Fruit fly (Drosophila melanogaster) whole organism: Measurements from ENCODE around the gene CG6051.

Experiments
- CG8478 ChIP-seq: fragments of >200 bp; optimal IDR thresholded peaks from 2 replicates; lab custom pipeline; 2018; ENCODE audit warnings: inconsistent platforms
- pan ChIP-seq: fragments of >200 bp; optimal IDR thresholded peaks from 2 replicates; lab custom pipeline; 2017

DNA sequence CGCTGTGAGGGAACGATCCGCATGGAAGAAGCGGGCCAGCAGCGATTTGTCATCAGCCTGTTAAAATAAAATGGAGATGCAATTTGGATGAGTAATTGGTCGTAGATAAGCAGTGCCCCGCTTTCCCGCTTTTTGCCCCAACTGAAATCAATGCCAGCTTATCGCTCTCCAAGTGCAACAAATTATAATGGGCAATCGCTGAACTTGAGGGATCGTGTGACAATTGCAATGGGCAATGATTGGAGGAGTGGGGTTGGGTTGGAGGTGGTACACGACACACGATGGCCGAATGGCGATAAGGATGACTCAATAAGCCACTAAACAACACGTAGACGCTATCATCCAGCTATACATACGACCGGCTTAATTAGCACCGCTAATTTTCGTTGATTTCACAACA lies 22.1 kb downstream of the CG6051 start:
- no peak for TF ChIP-seq pan (lab: Kevin White, UChicago)
- TF ChIP-seq CG8478 (lab: Kevin White, UChicago) = no peak
